Worm (Caenorhabditis elegans): Measurements from ENCODE around the gene bgnt-1.4.

DNA sequence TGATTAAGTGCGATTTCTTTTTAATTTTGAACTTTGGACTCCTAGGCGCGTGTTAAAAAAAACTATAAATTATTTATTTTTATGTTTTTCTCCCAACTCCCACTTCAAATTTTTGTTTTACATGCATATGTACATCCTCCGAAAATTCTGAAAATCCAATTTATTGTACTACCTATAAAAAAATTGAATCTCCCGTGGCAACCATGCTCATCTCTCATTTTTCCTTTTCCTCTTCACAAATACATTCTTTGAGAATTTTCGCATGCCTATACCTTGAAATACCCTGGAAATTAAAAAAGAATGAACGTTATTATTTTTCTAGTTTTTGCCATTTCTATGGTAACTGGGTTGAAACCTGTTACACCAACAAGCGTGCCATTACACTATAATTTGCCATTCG lies 28.0 kb downstream of the bgnt-1.4 start, which contains the start of gene R02F11.10:
- TF ChIP-seq K09A11.1 (tag; optimal IDR thresholded peaks at IDR 0.05; ENCODE audit: insufficient read depth) (no peak), ceh-22 (tag; optimal IDR thresholded peaks at IDR 0.05) (no peak), unc-86 (tag; optimal IDR thresholded peaks at IDR 0.05) (no peak), unc-42 (tag; optimal IDR thresholded peaks at IDR 0.05) (no peak), fkh-10 (GFP tag; optimal IDR thresholded peaks at IDR 0.05) (no peak), pag-3 (tag; optimal IDR thresholded peaks at IDR 0.05; ENCODE audit: borderline replicate concordance) (no peak), K02D7.2 (tag; optimal IDR thresholded peaks at IDR 0.05) (no peak), pros-1 (tag; optimal IDR thresholded peaks at IDR 0.05) (no peak), ref-2 (tag; optimal IDR thresholded peaks at IDR 0.05) (no peak), sox-4 (tag; optimal IDR thresholded peaks at IDR 0.05) (no peak), nhr-11 (tag; optimal IDR thresholded peaks at IDR 0.05) (no peak), ama-1 (optimal IDR thresholded peaks at IDR 0.05) (no peak)

Measured in whole organism, late embryonic.